Fruit fly (Drosophila melanogaster) whole organism, wandering third instar larva: ENCODE data around the gene mask.

Experiments
- Abd-B ChIP-seq: fragments of >200 bp; optimal IDR thresholded peaks from 2 replicates; lab custom pipeline; 2017; ENCODE audit warnings: missing biosample characterization, missing genetic modification characterization
- CG32264 ChIP-seq: fragments of 200-800 bp; sonication (Bioruptor generic); optimal IDR thresholded peaks from 2 replicates; lab custom pipeline; 2016; ENCODE audit warnings: missing biosample characterization, missing genetic modification characterization
- CG9705 ChIP-seq: fragments of 200-800 bp; sonication (Bioruptor generic); optimal IDR thresholded peaks from 2 replicates; lab custom pipeline; 2018; ENCODE audit warnings: missing biosample characterization, mild to moderate bottlenecking, missing genetic modification characterization
- CrebA ChIP-seq: fragments of 200-800 bp; sonication (Bioruptor generic); optimal IDR thresholded peaks from 2 replicates; lab custom pipeline; 2016; ENCODE audit warnings: missing biosample characterization, mild to moderate bottlenecking, missing genetic modification characterization, borderline replicate concordance
- Dif ChIP-seq: fragments of 200-275, 200-300 bp; sonication (Bioruptor generic); optimal IDR thresholded peaks from 2 replicates; lab custom pipeline; 2018; ENCODE audit warnings: missing biosample characterization, missing genetic modification characterization; ENCODE audit not compliant: partially characterized antibody
- GATAd ChIP-seq: sonication (Bioruptor generic); optimal IDR thresholded peaks from 2 replicates; lab custom pipeline; 2016; ENCODE audit warnings: missing biosample characterization, missing genetic modification characterization
- HLH106 ChIP-seq: fragments of 200-800 bp; optimal IDR thresholded peaks from 3 replicates; lab custom pipeline; 2019; ENCODE audit warnings: missing biosample characterization, mild to moderate bottlenecking, missing genetic modification characterization, moderate library complexity
- Hnf4 ChIP-seq: fragments of 200-800 bp; sonication (Bioruptor generic); optimal IDR thresholded peaks from 2 replicates; lab custom pipeline; 2016; ENCODE audit warnings: missing biosample characterization, mild to moderate bottlenecking, missing genetic modification characterization
- Hr78 ChIP-seq: fragments of >200 bp; optimal IDR thresholded peaks from 2 replicates; lab custom pipeline; 2017; ENCODE audit warnings: missing biosample characterization, missing genetic modification characterization
- Hr83 ChIP-seq: fragments of 200-300 bp; sonication (Bioruptor generic); optimal IDR thresholded peaks from 2 replicates; lab custom pipeline; 2016; ENCODE audit warnings: missing biosample characterization, mild to moderate bottlenecking, missing genetic modification characterization, moderate library complexity; ENCODE audit not compliant: poor library complexity, severe bottlenecking
- Jra ChIP-seq: sonication (Bioruptor generic); optimal IDR thresholded peaks from 2 replicates; lab custom pipeline; 2016; ENCODE audit warnings: missing biosample characterization, missing genetic modification characterization
- Mio ChIP-seq: sonication (Bioruptor generic); optimal IDR thresholded peaks from 2 replicates; lab custom pipeline; 2016; ENCODE audit warnings: missing biosample characterization, missing genetic modification characterization
- Myc ChIP-seq: fragments of >200 bp; optimal IDR thresholded peaks from 2 replicates; lab custom pipeline; 2017
- OdsH ChIP-seq: fragments of 200-800 bp; sonication (Bioruptor generic); optimal IDR thresholded peaks from 2 replicates; lab custom pipeline; 2016; ENCODE audit warnings: missing biosample characterization, mild to moderate bottlenecking, missing genetic modification characterization
- Rel ChIP-seq, 2 experiments: fragments of 200-800 bp; sonication (Bioruptor generic) in 1 of 2; optimal IDR thresholded peaks; 2 replicates in 1 of 2; 3 replicates in 1 of 2; lab custom pipeline; 2016 to 2019; ENCODE audit warnings: mild to moderate bottlenecking in 2 of 2, missing biosample characterization in 2 of 2, missing genetic modification characterization in 2 of 2, moderate library complexity in 1 of 2
- Sp1 ChIP-seq: fragments of 200-800 bp; sonication (Bioruptor generic); optimal IDR thresholded peaks from 3 replicates; lab custom pipeline; 2019; ENCODE audit warnings: missing biosample characterization, mild to moderate bottlenecking, missing genetic modification characterization, moderate library complexity
- Vsx2 ChIP-seq: fragments of 200-300, 225-300 bp; sonication (Bioruptor generic); optimal IDR thresholded peaks from 2 replicates; lab custom pipeline; 2018; ENCODE audit warnings: missing biosample characterization, missing genetic modification characterization; ENCODE audit not compliant: partially characterized antibody
- br ChIP-seq: fragments of 200-800 bp; sonication (Bioruptor generic); optimal IDR thresholded peaks from 2 replicates; lab custom pipeline; 2016; ENCODE audit warnings: missing biosample characterization, missing genetic modification characterization
- brk ChIP-seq: fragments of 200-800 bp; sonication (Bioruptor generic); optimal IDR thresholded peaks from 2 replicates; lab custom pipeline; 2016; ENCODE audit warnings: missing biosample characterization, mild to moderate bottlenecking, missing genetic modification characterization
- dl ChIP-seq, 2 experiments: fragments of 175-275, 200-275 bp in 1 of 2; fragments of 200-275 bp in 1 of 2; sonication (Bioruptor generic); optimal IDR thresholded peaks; lab custom pipeline; 2018; ENCODE audit warnings: mild to moderate bottlenecking in 2 of 2, missing biosample characterization in 2 of 2, missing genetic modification characterization in 2 of 2, moderate library complexity in 2 of 2; ENCODE audit not compliant: partially characterized antibody in 2 of 2, insufficient read depth in 1 of 2
- dmrt93B ChIP-seq: fragments of 200-800 bp; sonication (Bioruptor generic); optimal IDR thresholded peaks from 2 replicates; lab custom pipeline; 2018; ENCODE audit warnings: missing biosample characterization, mild to moderate bottlenecking, missing genetic modification characterization
- dsf ChIP-seq: sonication (Bioruptor generic); optimal IDR thresholded peaks from 2 replicates; lab custom pipeline; 2016; ENCODE audit warnings: missing biosample characterization, missing genetic modification characterization, borderline replicate concordance
- ey ChIP-seq: fragments of 200-800 bp; sonication (Bioruptor generic); optimal IDR thresholded peaks from 2 replicates; lab custom pipeline; 2016; ENCODE audit warnings: missing biosample characterization, missing genetic modification characterization
- foxo ChIP-seq, 2 experiments: fragments of 200-800 bp; sonication (Bioruptor generic); optimal IDR thresholded peaks; 2 replicates in 1 of 2; 3 replicates in 1 of 2; lab custom pipeline; 2016 to 2017; ENCODE audit warnings: missing biosample characterization in 2 of 2, missing genetic modification characterization in 2 of 2
- fru ChIP-seq: fragments of 200-800 bp; sonication (Bioruptor generic); optimal IDR thresholded peaks from 3 replicates; lab custom pipeline; 2016; ENCODE audit warnings: missing biosample characterization, mild to moderate bottlenecking, missing genetic modification characterization
- h ChIP-seq: fragments of 200-800 bp; sonication (Bioruptor generic); optimal IDR thresholded peaks from 3 replicates; lab custom pipeline; 2016; ENCODE audit warnings: missing biosample characterization, mild to moderate bottlenecking, missing genetic modification characterization
- pan ChIP-seq: fragments of >200 bp; optimal IDR thresholded peaks from 2 replicates; lab custom pipeline; 2017
- psq ChIP-seq: fragments of 200-800 bp; sonication (Bioruptor generic); optimal IDR thresholded peaks from 3 replicates; lab custom pipeline; 2017; ENCODE audit warnings: missing biosample characterization, mild to moderate bottlenecking, missing genetic modification characterization, moderate library complexity
- rgr ChIP-seq: fragments of 200-800 bp; sonication (Bioruptor generic); optimal IDR thresholded peaks from 3 replicates; lab custom pipeline; 2016; ENCODE audit warnings: missing biosample characterization, mild to moderate bottlenecking, missing genetic modification characterization
- sage ChIP-seq: fragments of 200-800 bp; sonication (Bioruptor generic); optimal IDR thresholded peaks from 2 replicates; lab custom pipeline; 2016; ENCODE audit warnings: missing biosample characterization, mild to moderate bottlenecking, missing genetic modification characterization
- sv ChIP-seq: fragments of 200-800 bp; sonication (Bioruptor generic); optimal IDR thresholded peaks from 3 replicates; lab custom pipeline; 2016; ENCODE audit warnings: missing biosample characterization, missing genetic modification characterization
- tai ChIP-seq: sonication (Bioruptor generic); optimal IDR thresholded peaks from 2 replicates; lab custom pipeline; 2016; ENCODE audit warnings: missing biosample characterization, missing genetic modification characterization
- usp ChIP-seq: fragments of >200 bp; optimal IDR thresholded peaks from 2 replicates; lab custom pipeline; 2017; ENCODE audit warnings: missing biosample characterization, missing genetic modification characterization
- woc ChIP-seq: sonication (Bioruptor generic); optimal IDR thresholded peaks from 2 replicates; lab custom pipeline; 2016; ENCODE audit warnings: missing biosample characterization, mild to moderate bottlenecking, missing genetic modification characterization

mask gene

DNA sequence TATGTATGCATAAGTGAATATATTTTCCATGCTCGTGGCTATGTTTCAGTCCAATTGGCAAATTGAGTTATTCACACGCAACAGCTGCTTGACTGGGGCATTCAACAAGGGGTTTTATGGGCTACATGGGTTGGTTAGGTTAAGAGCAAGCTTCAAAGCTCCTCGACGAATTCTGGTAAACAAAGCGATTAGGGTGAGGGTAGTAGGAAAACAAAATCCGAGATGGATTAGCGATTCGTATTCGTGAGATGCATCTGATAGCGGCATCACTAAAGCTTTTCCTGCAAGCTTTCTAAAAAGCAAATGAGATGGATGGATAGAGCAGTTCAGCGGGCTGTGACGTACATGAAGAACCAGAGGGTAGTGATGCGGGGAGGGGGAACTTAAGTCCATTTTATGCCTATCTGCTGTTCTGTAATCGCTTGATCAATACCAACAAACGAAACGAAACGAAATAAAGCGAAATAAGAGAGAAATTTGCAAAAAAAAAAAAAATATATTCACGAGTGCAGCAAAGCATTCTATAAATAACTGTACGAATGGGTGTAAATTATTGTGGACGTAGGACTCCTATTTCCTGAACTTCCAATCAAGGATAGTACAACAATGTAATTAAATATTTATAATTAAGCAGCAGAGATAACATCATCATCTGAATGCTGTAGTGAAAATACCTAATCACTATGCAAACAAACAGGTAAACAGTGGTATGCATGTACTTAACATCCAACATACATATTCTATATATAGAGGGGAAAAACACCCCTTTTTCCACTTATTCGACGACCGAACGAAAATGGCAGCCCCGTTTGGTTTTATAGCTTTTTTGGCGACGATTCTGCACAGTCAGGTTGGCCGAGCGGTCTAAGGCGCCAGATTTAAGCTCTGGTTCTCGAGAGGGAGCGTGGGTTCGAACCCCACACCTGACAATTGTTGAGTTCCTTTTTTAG, 34.3 kb downstream of the mask start:
- TF ChIP-seq OdsH, result peak; percentile 6
- no peak for TF ChIP-seq Mio
- peak; percentile 1 for TF ChIP-seq psq
- no peak for TF ChIP-seq ey
- peak; percentile 6 for TF ChIP-seq Vsx2 (GFP tag; lab: Kevin White, UChicago)
- TF ChIP-seq brk (GFP tag; lab: Kevin White, UChicago), result peak; percentile 13
- TF ChIP-seq Rel (GFP tag; optimal IDR thresholded peaks at IDR 0.05; lab: Kevin White, UChicago), result no peak
- peak; percentile 95 for TF ChIP-seq Rel (tag; optimal IDR thresholded peaks at IDR 0.05; lab: Kevin White, UChicago)
- TF ChIP-seq, all 38 proteins: peak for 5

dm6 chr3R:24266786-24267579, 36.6 kb downstream of the mask start:
- TF ChIP-seq psq, result peak; percentile 82
- peak; percentile 47 for TF ChIP-seq Jra (GFP tag; lab: Kevin White, UChicago)
- peak; percentile 30 for TF ChIP-seq Hr83 (GFP tag; lab: Kevin White, UChicago)
- peak; percentile 91 for TF ChIP-seq Vsx2 (GFP tag; lab: Kevin White, UChicago)
- TF ChIP-seq br, result peak; percentile 80
- peak; percentile 74 for TF ChIP-seq rgr (GFP tag; lab: Kevin White, UChicago)
- TF ChIP-seq sage, result peak; percentile 43
- TF ChIP-seq OdsH, result peak; percentile 87
- TF ChIP-seq Dif, result peak; percentile 77
- TF ChIP-seq Hnf4 (GFP tag; lab: Kevin White, UChicago), result peak; percentile 25
- no peak for TF ChIP-seq sv (GFP tag; lab: Kevin White, UChicago)
- peak; percentile 82 for TF ChIP-seq CG9705 (GFP tag; lab: Kevin White, UChicago)
- TF ChIP-seq CrebA (GFP tag; lab: Kevin White, UChicago), result no peak
- TF ChIP-seq dmrt93B, result peak; percentile 77
- TF ChIP-seq HLH106, result peak; percentile 92
- peak; percentile 49 for TF ChIP-seq brk (GFP tag; lab: Kevin White, UChicago)
- TF ChIP-seq foxo (GFP tag; optimal IDR thresholded peaks at IDR 0.05; lab: Kevin White, UChicago), result peak in 1 of 2 experiments; percentile 88
- peak; percentile 85 for TF ChIP-seq h
- peak; percentile 81 for TF ChIP-seq woc (GFP tag; lab: Kevin White, UChicago)
- no peak for TF ChIP-seq pan (lab: Kevin White, UChicago)
- TF ChIP-seq ey, result peak; percentile 68
- TF ChIP-seq Hr78, result no peak
- TF ChIP-seq tai, result no peak
- TF ChIP-seq Sp1 (GFP tag; lab: Kevin White, UChicago), result peak; percentile 92
- peak in 1 of 2 experiments; percentile 45 for TF ChIP-seq dl (GFP tag; optimal IDR thresholded peaks at IDR 0.05; lab: Kevin White, UChicago; ENCODE audit: insufficient read depth in 1 of 2, partially characterized antibody in 2 of 2)
- TF ChIP-seq Rel (GFP tag; optimal IDR thresholded peaks at IDR 0.05; lab: Kevin White, UChicago), result peak; percentile 24
- peak; percentile 63 for TF ChIP-seq Rel (tag; optimal IDR thresholded peaks at IDR 0.05; lab: Kevin White, UChicago)
- no peak for TF ChIP-seq GATAd
- TF ChIP-seq fru, result peak; percentile 83
- no peak for TF ChIP-seq Abd-B (GFP tag; lab: Kevin White, UChicago)
- no peak for TF ChIP-seq Mio
- no peak for TF ChIP-seq dsf (GFP tag; lab: Kevin White, UChicago)

DNA sequence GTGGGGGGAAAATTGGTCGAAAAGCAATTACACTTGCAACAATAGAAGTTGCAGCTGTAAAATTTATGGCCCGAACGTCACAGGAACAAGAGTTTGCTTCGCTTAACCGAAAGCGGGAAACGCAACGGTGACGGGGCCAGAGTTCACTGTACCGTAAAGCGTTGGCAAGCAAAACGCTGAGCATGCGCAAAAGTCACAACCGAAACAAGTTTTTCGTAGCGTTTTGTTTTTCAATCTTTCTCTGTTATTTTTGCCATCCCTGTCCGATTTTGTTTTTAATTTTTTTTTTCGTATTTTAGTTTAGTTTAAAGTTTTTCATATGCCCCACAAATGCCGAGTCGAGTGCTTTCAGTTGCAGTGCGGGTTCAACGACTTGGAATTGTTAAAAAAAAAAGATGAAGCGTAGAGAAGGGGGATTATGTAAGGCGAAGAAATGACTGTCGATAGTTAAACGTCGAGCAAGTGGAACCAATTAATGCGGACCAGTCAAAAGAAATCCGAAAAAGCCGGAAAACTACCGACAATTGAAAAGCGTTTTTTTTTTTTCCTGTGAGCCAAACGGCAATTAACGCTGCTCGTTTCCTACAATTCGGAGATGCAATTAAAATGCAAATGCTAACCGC, 37.3 kb downstream of the mask start:
- TF ChIP-seq CG32264 (GFP tag; lab: Kevin White, UChicago) (no peak), rgr (GFP tag; lab: Kevin White, UChicago) (no peak), CG9705 (GFP tag; lab: Kevin White, UChicago) (no peak), foxo (GFP tag; optimal IDR thresholded peaks at IDR 0.05; lab: Kevin White, UChicago) (no peak), usp (GFP tag; lab: Kevin White, UChicago) (no peak), HLH106 (no peak), Myc (lab: Kevin White, UChicago) (no peak), brk (GFP tag; lab: Kevin White, UChicago) (no peak)
